Worm (Caenorhabditis elegans) whole organism, early embryonic: Measurements from ENCODE around the gene pab-2.

ENCODE experiments used
- F13C5.2 ChIP-seq: sonication (generic microtip); optimal IDR thresholded peaks from 2 replicates; lab custom pipeline; 2017; ENCODE audit warnings: mild to moderate bottlenecking, missing genetic modification characterization, inconsistent platforms, missing compliant biosample characterization
- ama-1 ChIP-seq: fragments of 150-350 bp; optimal IDR thresholded peaks from 2 replicates; lab custom pipeline; 2014
- flt-1 ChIP-seq: fragments of 200-800 bp; sonication (Bioruptor generic); IDR thresholded peaks from 2 replicates; pipeline ENCODE4 v1.3.6; 2022; ENCODE audit warnings: missing genetic modification characterization, missing compliant biosample characterization
- hnd-1 ChIP-seq: sonication (generic microtip); optimal IDR thresholded peaks from 2 replicates; lab custom pipeline; 2016; ENCODE audit warnings: missing genetic modification characterization, missing compliant biosample characterization
- scrt-1 ChIP-seq: fragments of 200-800 bp; sonication (Bioruptor generic); IDR thresholded peaks from 2 replicates; pipeline ENCODE4 v1.3.6; 2022; ENCODE audit warnings: missing genetic modification characterization, missing compliant biosample characterization
- tbx-37 ChIP-seq: fragments of 200-800 bp; sonication (Bioruptor generic); conservative IDR thresholded peaks from 2 replicates; pipeline ENCODE4 v1.3.6; 2022; ENCODE audit warnings: missing genetic modification reagents, missing genetic modification characterization, missing compliant biosample characterization

ce11 chrX:13543350-13543749, 16.1 kb upstream of the pab-2 start:
- TF ChIP-seq flt-1 (GFP tag; lab: Robert Waterston, UW), result no peak
- TF ChIP-seq tbx-37 (GFP tag; lab: Robert Waterston, UW), result no peak
- TF ChIP-seq ama-1 (lab: Kevin White, UChicago), result no peak
- no peak for TF ChIP-seq F13C5.2 (tag; lab: Kevin White, UChicago)
- TF ChIP-seq hnd-1 (tag; lab: Kevin White, UChicago), result no peak
- no peak for TF ChIP-seq scrt-1
